Worm (Caenorhabditis elegans) whole organism, L3 larva: ENCODE measurements around the gene nspc-20.
"Not testable (repeated sequence)": the region's sequence is repeated elsewhere in the genome, so short reads cannot be mapped to it uniquely, and the experiment has no call there.

Experiments
- R02D3.7 ChIP-seq: fragments of 150-350 bp; optimal IDR thresholded peaks from 2 replicates; lab custom pipeline; 2014; ENCODE audit warnings: missing biosample characterization, missing genetic modification characterization
- ZK546.5 ChIP-seq: sonication (generic microtip); optimal IDR thresholded peaks from 2 replicates; lab custom pipeline; 2017; ENCODE audit warnings: missing biosample characterization, missing genetic modification characterization
- aly-2 ChIP-seq: fragments of 150-350 bp; optimal IDR thresholded peaks from 2 replicates; lab custom pipeline; 2014; ENCODE audit warnings: missing biosample characterization, missing genetic modification characterization
- ama-1 ChIP-seq: fragments of 150-350 bp; optimal IDR thresholded peaks from 2 replicates; lab custom pipeline; 2018
- ceh-28 ChIP-seq: fragments of 150-350 bp; optimal IDR thresholded peaks from 2 replicates; lab custom pipeline; 2014; ENCODE audit warnings: missing biosample characterization, missing genetic modification reagents, missing genetic modification characterization
- ceh-82 ChIP-seq: fragments of 150-350 bp; optimal IDR thresholded peaks from 2 replicates; lab custom pipeline; 2014; ENCODE audit warnings: missing biosample characterization, missing genetic modification characterization
- ceh-9 ChIP-seq: sonication (generic microtip); optimal IDR thresholded peaks from 2 replicates; lab custom pipeline; 2018; ENCODE audit warnings: missing biosample characterization, missing genetic modification characterization
- daf-12 ChIP-seq: fragments of 150-350 bp; optimal IDR thresholded peaks from 2 replicates; lab custom pipeline; 2014; ENCODE audit warnings: missing biosample characterization, missing genetic modification reagents, missing genetic modification characterization
- egl-27 ChIP-seq: sonication (generic microtip); optimal IDR thresholded peaks from 4 replicates; lab custom pipeline; 2017; ENCODE audit warnings: missing biosample characterization, missing genetic modification reagents, missing genetic modification characterization
- egl-5 ChIP-seq: fragments of 150-350 bp; optimal IDR thresholded peaks from 2 replicates; lab custom pipeline; 2017; ENCODE audit warnings: missing biosample characterization, missing genetic modification reagents, missing genetic modification characterization, inconsistent platforms
- elt-1 ChIP-seq: fragments of 150-350 bp; optimal IDR thresholded peaks from 2 replicates; lab custom pipeline; 2014; ENCODE audit warnings: missing biosample characterization, missing genetic modification characterization
- elt-2 ChIP-seq: sonication (generic microtip); optimal IDR thresholded peaks from 2 replicates; lab custom pipeline; 2016; ENCODE audit warnings: missing genetic modification reagents, mild to moderate bottlenecking, missing genetic modification characterization, missing compliant biosample characterization
- elt-3 ChIP-seq, 3 experiments: fragments of 150-350 bp in 1 of 3; sonication (generic microtip) in 2 of 3; optimal IDR thresholded peaks; 2 replicates in 2 of 3; 4 replicates in 1 of 3; lab custom pipeline; 2014 to 2017; ENCODE audit warnings: missing biosample characterization in 3 of 3, missing genetic modification characterization in 3 of 3
- eor-1 ChIP-seq, 2 experiments: fragments of 150-350 bp; optimal IDR thresholded peaks; 2 replicates each; lab custom pipeline; 2014 to 2018; ENCODE audit warnings: missing biosample characterization in 2 of 2, missing genetic modification characterization in 2 of 2
- fkh-10 ChIP-seq: sonication (generic microtip); optimal IDR thresholded peaks from 2 replicates; lab custom pipeline; 2017; ENCODE audit warnings: missing biosample characterization, missing genetic modification reagents, missing genetic modification characterization
- fkh-2 ChIP-seq: fragments of 150-350 bp; optimal IDR thresholded peaks from 2 replicates; lab custom pipeline; 2014; ENCODE audit warnings: missing biosample characterization, missing genetic modification reagents, missing genetic modification characterization
- fos-1 ChIP-seq: fragments of 150-350 bp; optimal IDR thresholded peaks from 2 replicates; lab custom pipeline; 2014; ENCODE audit warnings: missing biosample characterization, missing genetic modification characterization
- jun-1 ChIP-seq: fragments of 150-350 bp; optimal IDR thresholded peaks from 2 replicates; lab custom pipeline; 2014; ENCODE audit warnings: missing biosample characterization, missing genetic modification reagents, missing genetic modification characterization
- lin-15B ChIP-seq: fragments of 150-350 bp; optimal IDR thresholded peaks from 2 replicates; lab custom pipeline; 2014; ENCODE audit warnings: missing biosample characterization, missing genetic modification characterization
- lin-39 ChIP-seq: fragments of 150-350 bp; optimal IDR thresholded peaks from 2 replicates; lab custom pipeline; 2018; ENCODE audit warnings: missing biosample characterization, missing genetic modification reagents, missing genetic modification characterization
- lsy-12 ChIP-seq: sonication (generic microtip); optimal IDR thresholded peaks from 2 replicates; lab custom pipeline; 2016; ENCODE audit warnings: mild to moderate bottlenecking, missing genetic modification characterization, missing compliant biosample characterization
- nfya-1 ChIP-seq: sonication (generic microtip); optimal IDR thresholded peaks from 2 replicates; lab custom pipeline; 2017; ENCODE audit warnings: missing genetic modification characterization, mild to moderate bottlenecking, missing compliant biosample characterization, antibody characterized with exemption, moderate library complexity; ENCODE audit not compliant: insufficient read depth
- nhr-11 ChIP-seq: fragments of 150-350 bp; optimal IDR thresholded peaks from 2 replicates; lab custom pipeline; 2014; ENCODE audit warnings: missing biosample characterization, missing genetic modification characterization
- nhr-12 ChIP-seq: fragments of 150-350 bp; optimal IDR thresholded peaks from 2 replicates; lab custom pipeline; 2014; ENCODE audit warnings: missing biosample characterization, missing genetic modification characterization
- nhr-23 ChIP-seq: fragments of 150-350 bp; optimal IDR thresholded peaks from 2 replicates; lab custom pipeline; 2014; ENCODE audit warnings: missing biosample characterization, missing genetic modification reagents, missing genetic modification characterization
- nhr-237 ChIP-seq: fragments of 150-350 bp; optimal IDR thresholded peaks from 2 replicates; lab custom pipeline; 2014; ENCODE audit warnings: missing biosample characterization, missing genetic modification characterization
- nhr-28 ChIP-seq: fragments of 150-350 bp; optimal IDR thresholded peaks from 2 replicates; lab custom pipeline; 2014; ENCODE audit warnings: missing biosample characterization, missing genetic modification characterization
- nhr-67 ChIP-seq: fragments of 150-350 bp; optimal IDR thresholded peaks from 2 replicates; lab custom pipeline; 2014; ENCODE audit warnings: missing biosample characterization, missing genetic modification characterization
- nhr-76 ChIP-seq: fragments of 150-350 bp; sonication (generic microtip); optimal IDR thresholded peaks from 5 replicates; lab custom pipeline; 2014; ENCODE audit warnings: missing biosample characterization, missing genetic modification characterization
- nhr-77 ChIP-seq: fragments of 150-350 bp; optimal IDR thresholded peaks from 2 replicates; lab custom pipeline; 2014; ENCODE audit warnings: missing biosample characterization, missing genetic modification characterization
- pqm-1 ChIP-seq: fragments of 150-350 bp; optimal IDR thresholded peaks from 2 replicates; lab custom pipeline; 2017; ENCODE audit warnings: missing biosample characterization, missing genetic modification characterization, inconsistent platforms
- sea-2 ChIP-seq: fragments of 150-350 bp; sonication (generic microtip); optimal IDR thresholded peaks from 4 replicates; lab custom pipeline; 2014; ENCODE audit warnings: missing biosample characterization, missing genetic modification reagents, missing genetic modification characterization
- skn-1 ChIP-seq: fragments of 150-350 bp; optimal IDR thresholded peaks from 2 replicates; lab custom pipeline; 2014; ENCODE audit warnings: missing biosample characterization, missing genetic modification characterization
- snpc-4 ChIP-seq: fragments of 150-350 bp; optimal IDR thresholded peaks from 2 replicates; lab custom pipeline; 2014; ENCODE audit warnings: missing biosample characterization, missing genetic modification characterization
- tbx-2 ChIP-seq: sonication (generic microtip); optimal IDR thresholded peaks from 2 replicates; lab custom pipeline; 2016; ENCODE audit warnings: mild to moderate bottlenecking, missing genetic modification characterization, missing compliant biosample characterization
- unc-39 ChIP-seq: sonication (generic microtip); optimal IDR thresholded peaks from 4 replicates; lab custom pipeline; 2017; ENCODE audit warnings: missing biosample characterization, missing genetic modification characterization
- unc-62 ChIP-seq: fragments of 150-350 bp; sonication (generic microtip); optimal IDR thresholded peaks from 4 replicates; lab custom pipeline; 2014; ENCODE audit warnings: missing biosample characterization, missing genetic modification reagents, missing genetic modification characterization
- zag-1 ChIP-seq: fragments of 150-350 bp; optimal IDR thresholded peaks from 2 replicates; lab custom pipeline; 2014; ENCODE audit warnings: missing biosample characterization, missing genetic modification characterization
- ztf-11 ChIP-seq: fragments of 150-350 bp; optimal IDR thresholded peaks from 2 replicates; lab custom pipeline; 2014; ENCODE audit warnings: missing biosample characterization, missing genetic modification characterization
- ztf-4 ChIP-seq: fragments of 150-350 bp; optimal IDR thresholded peaks from 2 replicates; lab custom pipeline; 2014; ENCODE audit warnings: missing biosample characterization, missing genetic modification characterization

The nspc-20 gene

ce11 chrX:14534596-14534995, 4.6 kb upstream of the nspc-20 start:
- TF ChIP-seq aly-2 (tag; lab: Kevin White, UChicago) (no peak), nhr-237 (tag; lab: Kevin White, UChicago) (no peak), sea-2 (no peak), ceh-9 (tag; lab: Kevin White, UChicago) (no peak), nhr-76 (no peak), lin-39 (tag; lab: Kevin White, UChicago) (no peak), ZK546.5 (tag; lab: Kevin White, UChicago) (no peak), ceh-28 (tag; lab: Kevin White, UChicago) (no peak), tbx-2 (tag; lab: Kevin White, UChicago) (no peak), nhr-23 (tag; lab: Kevin White, UChicago) (no peak), fos-1 (no peak), R02D3.7 (no peak), skn-1 (tag; lab: Kevin White, UChicago) (no peak), ztf-4 (tag; lab: Kevin White, UChicago) (no peak), elt-1 (tag; lab: Kevin White, UChicago) (no peak), unc-39 (tag; lab: Kevin White, UChicago) (no peak)

DNA sequence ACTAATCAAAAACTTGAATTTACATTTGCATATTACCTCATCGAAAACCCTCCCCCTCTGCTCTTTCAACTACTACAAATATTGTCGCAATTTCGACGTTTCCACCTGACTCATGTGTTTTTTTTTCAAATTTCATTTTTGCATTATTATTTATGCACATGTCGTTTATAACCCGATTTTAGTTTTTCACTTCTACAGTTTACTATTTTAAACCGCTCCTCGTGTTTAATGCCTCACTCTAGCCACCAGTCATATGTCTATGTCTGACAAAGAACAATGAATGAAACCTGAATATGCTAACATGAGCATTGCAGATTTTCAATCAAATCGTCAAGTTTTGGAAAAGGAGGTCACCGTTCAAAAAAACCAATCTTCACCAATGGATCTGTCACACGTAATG, 4.1 kb upstream of the nspc-20 start, which contains the start of gene T24C2.5:
Gene T24C2.5 (plus strand): TSS at position 301 of the 400 bp plus-strand sequence.
- TF ChIP-seq sea-2 (no peak), pqm-1 (tag; lab: Kevin White, UChicago) (peak; percentile 0), ZK546.5 (tag; lab: Kevin White, UChicago) (no peak), nhr-77 (tag; lab: Kevin White, UChicago) (no peak), elt-2 (tag; lab: Kevin White, UChicago) (no peak)

DNA sequence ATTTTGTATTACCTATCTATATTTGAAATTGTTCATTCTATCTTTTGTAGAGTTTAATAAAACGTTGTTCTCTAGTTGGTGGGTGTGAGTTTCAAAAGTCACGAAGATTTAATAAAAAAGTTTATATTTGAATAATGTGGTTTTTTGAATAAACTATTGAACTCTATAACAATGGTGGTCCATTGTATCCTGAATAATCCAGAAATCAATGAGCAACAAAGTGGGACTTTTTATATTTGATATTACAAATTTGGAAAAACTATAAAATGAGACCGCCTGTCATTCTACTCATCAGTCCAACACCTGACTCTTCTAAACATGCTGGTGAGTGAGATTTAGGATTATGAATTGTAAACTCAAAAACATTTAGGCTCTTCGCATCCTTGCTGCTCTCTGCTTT, 1.6 kb downstream of the nspc-20 start, which contains the start of gene nspc-19:
Gene nspc-19 (plus strand): TSS at position 301 of the 400 bp plus-strand sequence.
- not testable (repeated sequence) for TF ChIP-seq eor-1 (tag; optimal IDR thresholded peaks at IDR 0.05; lab: Kevin White, UChicago); nfya-1; egl-5

ce11 chrX:14527559-14527958, 2.4 kb downstream of the nspc-20 start, which contains the start of gene nspc-18:
Gene nspc-18 (minus strand): TSS chrX:14527659.
- no peak for TF ChIP-seq unc-62 (GFP tag; lab: Kevin White, UChicago)
- no peak for TF ChIP-seq tbx-2 (tag; lab: Kevin White, UChicago)
- TF ChIP-seq elt-3 (tag; optimal IDR thresholded peaks at IDR 0.05; lab: Kevin White, UChicago), result no peak
- no peak for TF ChIP-seq ztf-11 (tag; lab: Kevin White, UChicago)
- no peak for TF ChIP-seq ceh-82 (tag; lab: Kevin White, UChicago)
- no peak for TF ChIP-seq nhr-28
- no peak for TF ChIP-seq lin-39 (tag; lab: Kevin White, UChicago)
- TF ChIP-seq jun-1 (tag; lab: Kevin White, UChicago), result no peak
- no peak for TF ChIP-seq nhr-11 (tag; lab: Kevin White, UChicago)
- no peak for TF ChIP-seq skn-1 (tag; lab: Kevin White, UChicago)
- TF ChIP-seq fkh-2 (tag; lab: Kevin White, UChicago), result no peak
- TF ChIP-seq zag-1 (tag; lab: Kevin White, UChicago), result no peak

DNA sequence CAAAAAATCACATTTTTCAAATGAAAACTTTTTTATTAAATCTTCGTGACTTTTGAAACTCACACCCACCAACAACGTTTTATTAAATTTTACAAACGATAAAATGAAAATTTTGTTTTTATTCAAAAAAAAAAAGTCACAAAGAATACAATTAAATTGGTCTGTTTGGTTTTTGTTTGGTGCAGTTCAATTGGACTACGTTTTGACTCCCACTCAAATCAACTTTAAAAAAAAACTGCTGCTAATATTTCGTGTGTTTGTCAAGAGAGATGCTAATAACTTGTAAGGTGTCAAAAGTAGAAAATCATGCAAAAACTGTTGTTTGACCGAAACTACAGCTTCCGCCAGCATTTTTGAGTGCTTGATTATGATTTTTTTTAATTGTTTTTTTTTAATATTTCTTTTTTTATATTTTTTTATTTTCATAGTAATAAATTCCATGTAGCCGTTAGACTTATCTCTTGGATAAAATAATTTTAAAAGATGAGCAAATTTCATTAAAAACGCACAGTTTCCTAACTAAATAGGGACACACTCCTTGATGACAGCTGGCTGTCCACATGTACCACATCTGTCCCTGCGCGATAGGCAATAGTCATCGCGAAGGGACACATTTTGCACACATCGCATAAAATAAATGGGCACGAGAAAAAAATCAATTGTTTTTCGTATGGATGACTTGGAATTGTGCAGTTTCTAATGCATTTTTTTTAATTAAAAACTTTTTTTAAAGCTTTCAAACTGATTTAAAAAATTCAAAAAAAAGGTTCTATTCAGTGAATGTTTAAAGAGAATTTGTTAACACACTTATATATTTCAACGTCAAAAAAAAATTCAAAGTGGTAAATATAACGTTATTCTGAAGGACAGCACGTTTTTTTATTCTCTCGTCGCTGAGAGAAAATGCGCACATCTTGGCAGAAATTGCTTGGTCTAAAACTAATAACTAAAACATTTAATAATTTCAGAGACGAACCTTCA, 4.4 kb downstream of the nspc-20 start:
- peak; percentile 94 for TF ChIP-seq snpc-4 (tag; lab: Kevin White, UChicago)
- peak; percentile 99 for TF ChIP-seq tbx-2 (tag; lab: Kevin White, UChicago)
- peak; percentile 96 for TF ChIP-seq nfya-1
- TF ChIP-seq ceh-28 (tag; lab: Kevin White, UChicago), result peak; percentile 100
- peak; percentile 96 for TF ChIP-seq nhr-11 (tag; lab: Kevin White, UChicago)
- TF ChIP-seq lin-15B (tag; lab: Kevin White, UChicago), result peak; percentile 49
- peak; percentile 96 for TF ChIP-seq zag-1 (tag; lab: Kevin White, UChicago)
- peak; percentile 87 for TF ChIP-seq nhr-237 (tag; lab: Kevin White, UChicago)
- peak; percentile 97 for TF ChIP-seq daf-12 (tag; lab: Kevin White, UChicago)
- TF ChIP-seq nhr-23 (tag; lab: Kevin White, UChicago), result peak; percentile 99
- peak; percentile 99 for TF ChIP-seq fos-1
- TF ChIP-seq lsy-12 (tag; lab: Kevin White, UChicago), result peak; percentile 97
- peak; percentile 100 for TF ChIP-seq lin-39 (tag; lab: Kevin White, UChicago)
- peak; percentile 75 for TF ChIP-seq nhr-67 (tag; lab: Kevin White, UChicago)
- TF ChIP-seq elt-2 (tag; lab: Kevin White, UChicago), result peak; percentile 89
- peak; percentile 73 for TF ChIP-seq ama-1 (lab: Kevin White, UChicago)
- peak; percentile 99 for TF ChIP-seq nhr-77 (tag; lab: Kevin White, UChicago)
- TF ChIP-seq unc-39 (tag; lab: Kevin White, UChicago), result peak; percentile 25
- peak; percentile 99 for TF ChIP-seq skn-1 (tag; lab: Kevin White, UChicago)
- TF ChIP-seq R02D3.7, result peak; percentile 96
- peak; percentile 98 for TF ChIP-seq egl-27 (tag; lab: Kevin White, UChicago)
- peak; percentile 84 for TF ChIP-seq fkh-2 (tag; lab: Kevin White, UChicago)
- TF ChIP-seq fkh-10 (GFP tag; lab: Kevin White, UChicago), result peak; percentile 97
- peak; percentile 38 for TF ChIP-seq nhr-12
